Fruit fly (Drosophila melanogaster) whole organism, embryonic: ENCODE results near the gene MED27.

Experiments used
- Antp ChIP-seq: fragments of 200-800 bp; sonication (Bioruptor generic); optimal IDR thresholded peaks from 3 replicates; lab custom pipeline; 2016; ENCODE audit warnings: missing biosample characterization, missing genetic modification characterization
- Atf6 ChIP-seq: fragments of 200-800 bp; sonication (Bioruptor generic); IDR thresholded peaks from 2 replicates; pipeline ENCODE4 v1.3.6; 2022; ENCODE audit warnings: missing biosample characterization, missing genetic modification characterization
- B-H2 ChIP-seq: fragments of 200-800 bp; sonication (Bioruptor generic); optimal IDR thresholded peaks from 2 replicates; lab custom pipeline; 2018; ENCODE audit warnings: missing biosample characterization, mild to moderate bottlenecking, missing genetic modification characterization
- CG10431 ChIP-seq: fragments of 200-800 bp; sonication (Bioruptor generic); optimal IDR thresholded peaks from 3 replicates; lab custom pipeline; 2018; ENCODE audit warnings: missing biosample characterization, mild to moderate bottlenecking, missing genetic modification characterization
- CG12071 ChIP-seq: fragments of 200-800 bp; sonication (Bioruptor generic); optimal IDR thresholded peaks from 3 replicates; lab custom pipeline; 2018; ENCODE audit warnings: missing biosample characterization, mild to moderate bottlenecking, missing genetic modification characterization
- CG12391 ChIP-seq: fragments of 200-800 bp; sonication (Bioruptor generic); optimal IDR thresholded peaks from 3 replicates; lab custom pipeline; 2018; ENCODE audit warnings: missing biosample characterization, mild to moderate bottlenecking, missing genetic modification characterization, moderate library complexity
- CG14050 ChIP-seq: fragments of 200-800 bp; sonication (Bioruptor generic); IDR thresholded peaks from 3 replicates; pipeline ENCODE4 v1.3.6; 2022; ENCODE audit warnings: missing biosample characterization, missing genetic modification characterization
- CG14710 ChIP-seq: fragments of 200-800 bp; sonication (Bioruptor generic); optimal IDR thresholded peaks from 3 replicates; lab custom pipeline; 2019; ENCODE audit warnings: missing biosample characterization, mild to moderate bottlenecking, missing genetic modification characterization, moderate library complexity
- CG15514 ChIP-seq: fragments of 200-800 bp; sonication (Bioruptor generic); optimal IDR thresholded peaks from 3 replicates; lab custom pipeline; 2017; ENCODE audit warnings: missing biosample characterization, missing genetic modification characterization, mild to moderate bottlenecking, moderate library complexity, missing genetic modification reagents
- CG1647 ChIP-seq: fragments of 200-800 bp; sonication (Bioruptor generic); optimal IDR thresholded peaks from 3 replicates; lab custom pipeline; 2016; ENCODE audit warnings: missing biosample characterization, missing genetic modification characterization
- CG34224 ChIP-seq: fragments of 200-800 bp; sonication (Bioruptor generic); IDR thresholded peaks from 3 replicates; pipeline ENCODE4 v1.3.6; 2022; ENCODE audit warnings: missing biosample characterization, missing genetic modification characterization; ENCODE audit not compliant: partially characterized antibody
- CG5953 ChIP-seq: fragments of 200-800 bp; sonication (Bioruptor generic); IDR thresholded peaks from 2 replicates; pipeline ENCODE4 v1.3.6; 2022; ENCODE audit warnings: missing biosample characterization, missing genetic modification characterization
- CG9797 ChIP-seq: fragments of 200-800 bp; sonication (Bioruptor generic); optimal IDR thresholded peaks from 3 replicates; lab custom pipeline; 2018; ENCODE audit warnings: missing biosample characterization, mild to moderate bottlenecking, missing genetic modification characterization
- Deaf1 ChIP-seq: fragments of 200-800 bp; optimal IDR thresholded peaks from 3 replicates; lab custom pipeline; 2019; ENCODE audit warnings: missing biosample characterization, mild to moderate bottlenecking, missing genetic modification characterization, moderate library complexity
- ERR ChIP-seq: fragments of 200-800 bp; sonication (Bioruptor generic); optimal IDR thresholded peaks from 2 replicates; lab custom pipeline; 2016; ENCODE audit warnings: missing biosample characterization, missing genetic modification characterization
- Ets97D ChIP-seq: fragments of 200-800 bp; sonication (Bioruptor generic); optimal IDR thresholded peaks from 3 replicates; lab custom pipeline; 2016; ENCODE audit warnings: missing biosample characterization, missing genetic modification characterization
- Fer2 ChIP-seq: fragments of 200-800 bp; sonication (Bioruptor generic); optimal IDR thresholded peaks from 2 replicates; lab custom pipeline; 2018; ENCODE audit warnings: missing biosample characterization, mild to moderate bottlenecking, missing genetic modification characterization, moderate library complexity
- Gsc ChIP-seq: fragments of 200-800 bp; sonication (Bioruptor generic); IDR thresholded peaks from 2 replicates; pipeline ENCODE4 v1.3.6; 2022; ENCODE audit warnings: missing biosample characterization, missing genetic modification characterization
- HLH54F ChIP-seq: fragments of 200-800 bp; sonication (Bioruptor generic); optimal IDR thresholded peaks from 3 replicates; lab custom pipeline; 2016; ENCODE audit warnings: missing biosample characterization, missing genetic modification characterization
- Hsf ChIP-seq: fragments of 200-800 bp; sonication (Bioruptor generic); optimal IDR thresholded peaks from 3 replicates; lab custom pipeline; 2016; ENCODE audit warnings: missing biosample characterization, missing genetic modification characterization
- Max ChIP-seq: fragments of 200-800 bp; sonication (Bioruptor generic); optimal IDR thresholded peaks from 2 replicates; lab custom pipeline; 2016; ENCODE audit warnings: missing biosample characterization, mild to moderate bottlenecking, missing genetic modification characterization
- NFAT ChIP-seq: fragments of 200-800 bp; sonication (Bioruptor generic); IDR thresholded peaks from 2 replicates; pipeline ENCODE4 v1.3.6; 2022; ENCODE audit warnings: missing biosample characterization, missing genetic modification characterization
- Oaz ChIP-seq: fragments of 200-800 bp; sonication (Bioruptor generic); IDR thresholded peaks from 2 replicates; pipeline ENCODE4 v1.3.6; 2022; ENCODE audit warnings: missing biosample characterization, missing genetic modification characterization
- Pdp1 ChIP-seq, 2 experiments: fragments of 200-800 bp; sonication (Bioruptor generic); optimal IDR thresholded peaks; 3 replicates each; lab custom pipeline; 2016; ENCODE audit warnings: missing biosample characterization in 2 of 2, missing genetic modification characterization in 2 of 2, mild to moderate bottlenecking in 1 of 2, moderate library complexity in 1 of 2
- Ptx1 ChIP-seq: fragments of 200-800 bp; sonication (Bioruptor generic); IDR thresholded peaks from 2 replicates; pipeline ENCODE4 v1.3.6; 2022; ENCODE audit warnings: missing biosample characterization, missing genetic modification characterization
- TFAM ChIP-seq: fragments of 200-800 bp; sonication (Bioruptor generic); optimal IDR thresholded peaks from 2 replicates; lab custom pipeline; 2017; ENCODE audit warnings: missing biosample characterization, missing genetic modification characterization, inconsistent platforms
- Trl ChIP-seq, 3 experiments: fragments of >200 bp in 2 of 3; fragments of 200-800 bp in 1 of 3; sonication (Bioruptor generic) in 1 of 3; optimal IDR thresholded peaks; 2 replicates in 1 of 3; 3 replicates in 2 of 3; lab custom pipeline; 2016 to 2017; ENCODE audit warnings: missing biosample characterization in 1 of 3, missing genetic modification characterization in 1 of 3
- bcd ChIP-seq: fragments of 200-800 bp; sonication (Bioruptor generic); optimal IDR thresholded peaks from 2 replicates; lab custom pipeline; 2017; ENCODE audit warnings: missing biosample characterization, mild to moderate bottlenecking, missing genetic modification characterization
- chif ChIP-seq, 2 experiments: fragments of 200-800 bp; sonication (Bioruptor generic); optimal IDR thresholded peaks; 3 replicates each; lab custom pipeline; 2016; ENCODE audit warnings: missing biosample characterization in 2 of 2, missing genetic modification characterization in 2 of 2
- crp ChIP-seq, 2 experiments: fragments of 200-800 bp; sonication (Bioruptor generic); optimal IDR thresholded peaks; 2 replicates in 1 of 2; 3 replicates in 1 of 2; lab custom pipeline; 2017; ENCODE audit warnings: missing biosample characterization in 2 of 2, missing genetic modification characterization in 2 of 2, mild to moderate bottlenecking in 1 of 2, moderate library complexity in 1 of 2
- esg ChIP-seq: fragments of 200-800 bp; sonication (Bioruptor generic); conservative IDR thresholded peaks from 2 replicates; pipeline ENCODE4 v1.3.6; 2022; ENCODE audit warnings: missing biosample characterization, missing genetic modification characterization
- gro ChIP-seq: fragments of 200-800 bp; sonication (Bioruptor generic); optimal IDR thresholded peaks from 2 replicates; lab custom pipeline; 2016; ENCODE audit warnings: missing biosample characterization, missing genetic modification characterization
- hb ChIP-seq: fragments of 200-800 bp; sonication (Bioruptor generic); IDR thresholded peaks from 3 replicates; pipeline ENCODE4 v1.3.6; 2022; ENCODE audit warnings: missing biosample characterization, missing genetic modification characterization; ENCODE audit not compliant: partially characterized antibody
- her ChIP-seq: fragments of 200-800 bp; sonication (Bioruptor generic); optimal IDR thresholded peaks from 2 replicates; lab custom pipeline; 2016; ENCODE audit warnings: missing biosample characterization, missing genetic modification characterization
- hkb ChIP-seq, 2 experiments: fragments of 200-800 bp in 1 of 2; fragments of >200 bp in 1 of 2; sonication (Bioruptor generic) in 1 of 2; IDR thresholded peaks in 1 of 2; optimal IDR thresholded peaks in 1 of 2; 2 replicates each; pipeline versions ENCODE4 v1.3.6 to Lab custom; 2017 to 2022; ENCODE audit warnings: missing biosample characterization in 1 of 2, missing genetic modification characterization in 1 of 2
- inv ChIP-seq: fragments of 200-800 bp; sonication (Bioruptor generic); IDR thresholded peaks from 2 replicates; pipeline ENCODE4 v1.3.6; 2022; ENCODE audit warnings: missing biosample characterization, missing genetic modification characterization; ENCODE audit not compliant: partially characterized antibody
- kah ChIP-seq: fragments of 200-800 bp; sonication (Bioruptor generic); optimal IDR thresholded peaks from 2 replicates; lab custom pipeline; 2018; ENCODE audit warnings: missing biosample characterization, mild to moderate bottlenecking, missing genetic modification characterization
- maf-S ChIP-seq: fragments of 200-800 bp; sonication (Bioruptor generic); optimal IDR thresholded peaks from 2 replicates; lab custom pipeline; 2016; ENCODE audit warnings: missing biosample characterization, missing genetic modification characterization
- mam ChIP-seq: fragments of 200-800 bp; sonication (Bioruptor generic); optimal IDR thresholded peaks from 3 replicates; lab custom pipeline; 2016; ENCODE audit warnings: missing biosample characterization, missing genetic modification characterization
- ssp ChIP-seq: fragments of 200-800 bp; sonication (Bioruptor generic); IDR thresholded peaks from 2 replicates; pipeline ENCODE4 v1.3.6; 2022; ENCODE audit warnings: missing biosample characterization, missing genetic modification characterization
- tll ChIP-seq, 2 experiments: fragments of 200-800 bp in 1 of 2; fragments of >200 bp in 1 of 2; sonication (Bioruptor generic) in 1 of 2; optimal IDR thresholded peaks; 2 replicates each; lab custom pipeline; 2017 to 2019; ENCODE audit warnings: missing biosample characterization in 2 of 2, missing genetic modification characterization in 2 of 2, mild to moderate bottlenecking in 1 of 2, moderate library complexity in 1 of 2
- trem ChIP-seq: fragments of 200-800 bp; optimal IDR thresholded peaks from 3 replicates; lab custom pipeline; 2019; ENCODE audit warnings: missing biosample characterization, mild to moderate bottlenecking, missing genetic modification characterization, moderate library complexity
- tx ChIP-seq: fragments of 200-800 bp; sonication (Bioruptor generic); optimal IDR thresholded peaks from 2 replicates; lab custom pipeline; 2016; ENCODE audit warnings: missing biosample characterization, missing genetic modification characterization

MED27 gene

DNA sequence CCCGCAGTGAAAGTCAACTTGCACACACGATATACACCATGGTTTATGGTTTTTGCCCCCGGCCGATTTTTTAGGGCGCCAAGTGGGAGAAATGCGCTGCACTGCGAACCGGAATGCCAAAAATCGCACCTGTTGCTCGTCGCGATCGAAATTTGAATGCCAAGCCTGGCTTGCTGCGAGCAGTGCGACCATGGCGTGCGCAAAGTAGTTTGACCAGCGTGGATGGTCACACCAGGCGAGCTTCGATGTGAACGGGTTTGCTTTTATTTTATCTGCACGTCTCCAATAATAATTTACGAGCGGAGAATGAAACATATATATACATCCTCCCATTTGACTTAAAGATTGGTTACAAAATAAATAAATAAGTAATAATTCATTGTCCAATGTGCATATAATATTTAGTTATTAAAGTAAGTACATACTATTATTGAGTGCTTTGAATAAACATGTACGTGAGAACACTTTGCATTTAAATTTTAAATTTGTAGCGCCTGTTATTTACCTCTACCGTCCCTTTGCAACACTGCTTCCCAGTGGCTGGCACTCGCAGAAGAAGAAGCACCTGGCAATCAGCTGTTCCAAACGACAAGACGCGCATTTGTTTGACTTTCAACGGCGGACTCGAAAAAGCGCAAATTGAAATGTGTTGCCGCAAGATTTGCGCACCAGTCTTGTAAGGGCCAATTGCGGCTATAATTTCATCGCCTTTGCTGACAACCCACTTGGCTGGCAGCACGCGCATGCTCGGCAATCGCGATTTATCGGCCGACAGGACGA lies 30.5 kb downstream of the MED27 start, which contains the start of the genes Rab23 and plx (continued):
- TF ChIP-seq Pdp1 (GFP tag; optimal IDR thresholded peaks at IDR 0.05; lab: Kevin White, UChicago) = peak in 1 of 2 experiments; percentile 23
- TF ChIP-seq HLH54F (GFP tag; lab: Kevin White, UChicago) = peak; percentile 35
- TF ChIP-seq Ptx1 (GFP tag; lab: Robert Waterston, UW) = peak; percentile 26; the same call in 1 of the 2 replicates
- peak; percentile 54 for TF ChIP-seq kah (GFP tag; lab: Kevin White, UChicago)
- TF ChIP-seq CG15514 (GFP tag; lab: Kevin White, UChicago) = peak; percentile 62
- no peak for TF ChIP-seq Oaz (GFP tag; lab: Robert Waterston, UW)
- TF ChIP-seq NFAT (GFP tag; lab: Robert Waterston, UW) = 0 out of 2 replicates have a peak, but pooled peaks have one; percentile 2
- no peak for TF ChIP-seq CG5953
- TF ChIP-seq her (GFP tag; lab: Kevin White, UChicago) = no peak
- TF ChIP-seq Hsf (GFP tag; lab: Kevin White, UChicago) = peak; percentile 32
- TF ChIP-seq Fer2 (tag; lab: Kevin White, UChicago) = no peak
- TF ChIP-seq crp (GFP tag; optimal IDR thresholded peaks at IDR 0.05; lab: Kevin White, UChicago) = peak; percentile 96 to 99
- TF ChIP-seq inv = no peak
- TF ChIP-seq CG14710 (tag; lab: Kevin White, UChicago) = peak; percentile 76
- TF ChIP-seq CG12391 (tag; lab: Kevin White, UChicago) = peak; percentile 40
- TF ChIP-seq CG12071 (GFP tag; lab: Kevin White, UChicago) = no peak
- peak; percentile 44 for TF ChIP-seq B-H2 (GFP tag; lab: Kevin White, UChicago)
- TF ChIP-seq Antp (GFP tag; lab: Kevin White, UChicago) = peak; percentile 7
- no peak; the same call in 1 of the 2 replicates for TF ChIP-seq Atf6
- TF ChIP-seq chif (GFP tag; optimal IDR thresholded peaks at IDR 0.05; lab: Kevin White, UChicago) = no peak
- TF ChIP-seq CG1647 = no peak
- TF ChIP-seq hb = 0 out of 3 replicates have a peak, but pooled peaks have one; percentile 16
- peak; percentile 13 for TF ChIP-seq bcd (GFP tag; lab: Kevin White, UChicago)
- TF ChIP-seq trem (tag; lab: Kevin White, UChicago) = peak; percentile 39
- TF ChIP-seq hkb (optimal IDR thresholded peaks at IDR 0.05; lab: Kevin White, UChicago) = no peak
- peak; percentile 29; the same call in 1 of the 2 replicates for TF ChIP-seq hkb (GFP tag; IDR thresholded peaks at IDR 0.05; lab: Robert Waterston, UW)
- no peak; the same call in 2 of the 3 replicates for TF ChIP-seq CG34224
- no peak for TF ChIP-seq tx (GFP tag; lab: Kevin White, UChicago)
- peak; percentile 23 for TF ChIP-seq CG10431 (GFP tag; lab: Kevin White, UChicago)
- no peak for TF ChIP-seq Trl (optimal IDR thresholded peaks at IDR 0.05; lab: Kevin White, UChicago)
- TF ChIP-seq Trl (GFP tag; optimal IDR thresholded peaks at IDR 0.05; lab: Kevin White, UChicago) = peak; percentile 19
- peak; percentile 40 for TF ChIP-seq ERR
- TF ChIP-seq maf-S = no peak
- peak; percentile 78 for TF ChIP-seq Ets97D (GFP tag; lab: Kevin White, UChicago)
- TF ChIP-seq TFAM (GFP tag; lab: Kevin White, UChicago) = no peak
- no peak for TF ChIP-seq esg
- TF ChIP-seq CG9797 (GFP tag; lab: Kevin White, UChicago) = peak; percentile 84
- no peak for TF ChIP-seq Gsc (GFP tag; lab: Robert Waterston, UW)
- no peak for TF ChIP-seq CG14050 (GFP tag; lab: Robert Waterston, UW)
- TF ChIP-seq gro (GFP tag; lab: Kevin White, UChicago) = peak; percentile 36
- TF ChIP-seq Max (GFP tag; lab: Kevin White, UChicago) = peak; percentile 36
- peak; percentile 83 for TF ChIP-seq Deaf1 (tag; lab: Kevin White, UChicago)
- peak in 1 of 2 experiments; percentile 72 for TF ChIP-seq tll (GFP tag; optimal IDR thresholded peaks at IDR 0.05; lab: Kevin White, UChicago)
- peak; percentile 45; the same call in 1 of the 2 replicates for TF ChIP-seq ssp
- TF ChIP-seq mam (GFP tag; lab: Kevin White, UChicago) = peak; percentile 37
- TF ChIP-seq, all 482 proteins: peak for 125
